Worm (Caenorhabditis elegans) whole organism, L4 larva: Measurements from ENCODE around the gene T27E7.4.

Source experiments
- ZK337.2 ChIP-seq: fragments of 200-800 bp; sonication (Bioruptor generic); IDR thresholded peaks from 2 replicates; pipeline ENCODE4 v1.3.6; 2022; ENCODE audit warnings: missing genetic modification reagents, missing genetic modification characterization, missing compliant biosample characterization
- lim-7 ChIP-seq: fragments of 200-800 bp; sonication (Bioruptor generic); IDR thresholded peaks from 2 replicates; pipeline ENCODE4 v1.3.6; 2022; ENCODE audit warnings: missing genetic modification characterization, missing compliant biosample characterization
- mdl-1 ChIP-seq, 2 experiments: fragments of 150-350 bp in 1 of 2; sonication (generic microtip) in 1 of 2; optimal IDR thresholded peaks; 2 replicates each; lab custom pipeline; 2014 to 2017; ENCODE audit warnings: missing biosample characterization in 2 of 2, missing genetic modification characterization in 2 of 2
- nhr-11 ChIP-seq: fragments of 150-350 bp; optimal IDR thresholded peaks from 2 replicates; lab custom pipeline; 2014; ENCODE audit warnings: missing biosample characterization, missing genetic modification characterization
- pqm-1 ChIP-seq: sonication (generic microtip); optimal IDR thresholded peaks from 2 replicates; lab custom pipeline; 2017; ENCODE audit warnings: missing biosample characterization, missing genetic modification characterization
- unc-62 ChIP-seq, 3 experiments: fragments of 150-350 bp in 1 of 3; sonication (generic microtip); optimal IDR thresholded peaks in 2 of 3; peaks in 1 of 3; 1 replicate in 1 of 3; 2 replicates in 2 of 3; lab custom pipeline; 2014 to 2017; ENCODE audit warnings: missing biosample characterization in 3 of 3, missing genetic modification characterization in 3 of 3, missing genetic modification reagents in 3 of 3, missing genotype in 1 of 3
- zfp-3 ChIP-seq: fragments of 200-800 bp; sonication (Bioruptor generic); conservative IDR thresholded peaks from 2 replicates; pipeline ENCODE4 v1.3.6; 2022; ENCODE audit warnings: missing genetic modification reagents, missing genetic modification characterization, missing compliant biosample characterization

DNA sequence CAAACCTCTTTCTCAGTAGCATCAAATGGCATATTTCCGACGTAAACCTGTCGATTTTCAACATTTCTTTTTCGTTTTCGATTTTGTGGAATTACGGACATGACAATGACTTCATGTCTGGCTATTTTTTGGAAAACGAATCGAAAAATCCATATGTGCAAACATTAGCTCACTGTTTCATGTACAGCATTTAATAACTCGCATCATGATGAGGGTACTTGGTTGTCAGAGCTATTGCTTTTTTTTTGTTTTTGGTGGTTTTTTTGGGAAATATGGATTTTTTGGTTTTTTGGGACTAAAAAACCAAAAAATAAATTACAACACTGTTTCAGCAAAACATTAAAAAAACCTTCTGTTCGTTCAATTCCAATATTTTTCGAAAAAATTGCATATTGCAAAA lies 22.5 kb downstream of the T27E7.4 start, which contains the start of gene Y57G11A.5:
- TF ChIP-seq ZK337.2 (GFP tag; lab: Robert Waterston, UW) (no peak), lim-7 (GFP tag; lab: Robert Waterston, UW) (no peak), pqm-1 (tag; lab: Kevin White, UChicago) (no peak), mdl-1 (tag; optimal IDR thresholded peaks at IDR 0.05; lab: Kevin White, UChicago) (no peak), zfp-3 (GFP tag; lab: Robert Waterston, UW) (no peak), unc-62 (GFP tag; optimal IDR thresholded peaks at IDR 0.05 in 1 of 2; lab: Kevin White, UChicago) (peak in 1 of 2 experiments; percentile 32), unc-62 (tag; optimal IDR thresholded peaks at IDR 0.05; lab: Kevin White, UChicago) (no peak), nhr-11 (no peak)
